Fruit fly (Drosophila melanogaster) whole organism: Measurements from ENCODE around the gene CG43954.

ENCODE experiments used
- CG8478 ChIP-seq: fragments of >200 bp; optimal IDR thresholded peaks from 2 replicates; lab custom pipeline; 2018; ENCODE audit warnings: inconsistent platforms
- Dll ChIP-seq: fragments of >200 bp; optimal IDR thresholded peaks from 2 replicates; lab custom pipeline; 2017
- EcR ChIP-seq, 2 experiments: fragments of >200 bp; optimal IDR thresholded peaks; 2 replicates each; lab custom pipeline; 2017; ENCODE audit warnings: missing biosample characterization in 2 of 2, missing genetic modification characterization in 2 of 2, missing genetic modification reagents in 2 of 2
- pan ChIP-seq: fragments of >200 bp; optimal IDR thresholded peaks from 2 replicates; lab custom pipeline; 2017
- psq ChIP-seq: fragments of >200 bp; optimal IDR thresholded peaks from 2 replicates; lab custom pipeline; 2017
- usp ChIP-seq: fragments of >200 bp; optimal IDR thresholded peaks from 2 replicates; lab custom pipeline; 2017; ENCODE audit warnings: missing biosample characterization, missing genetic modification characterization, mixed read lengths

The CG43954 gene

DNA sequence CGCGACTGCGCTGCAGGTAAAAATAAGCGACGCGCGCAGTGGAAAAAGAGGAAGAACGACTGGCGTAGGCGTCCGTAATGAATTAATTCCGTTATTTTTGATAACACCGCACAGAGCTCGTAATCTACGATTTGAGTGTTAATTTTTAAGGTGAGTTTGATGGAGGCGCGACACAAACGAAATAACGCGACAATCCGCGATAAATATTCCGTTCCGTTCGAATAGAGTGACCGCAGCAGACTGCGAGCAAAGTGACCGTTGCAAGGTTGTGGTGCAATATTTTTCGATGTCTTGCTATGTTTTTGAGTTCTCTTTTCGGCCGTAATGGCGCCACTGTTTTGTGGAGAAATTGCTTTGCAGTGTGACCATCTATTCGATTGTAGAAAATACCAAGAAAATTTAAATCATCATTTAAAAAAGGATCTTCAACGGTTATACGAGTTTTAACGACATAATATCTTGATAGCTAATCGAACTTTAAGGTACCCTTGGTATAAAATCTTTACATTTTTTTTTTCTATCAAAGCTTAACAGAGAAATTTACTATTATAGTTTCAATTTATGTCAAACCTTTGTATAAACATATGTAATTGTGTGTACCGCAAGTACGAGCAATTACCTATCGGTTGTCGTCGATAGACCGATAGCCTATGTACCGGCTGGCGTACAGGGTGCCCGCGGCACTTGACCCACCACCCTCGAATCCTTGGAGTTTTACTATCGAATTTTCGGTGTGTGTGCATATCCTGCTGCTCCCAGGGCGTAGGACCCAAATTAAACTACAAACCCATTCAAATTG lies at the start of gene CG43954, which contains the start of the genes Lasp and Dab:
Gene CG43954, minus strand, starts transcription at position 248 of the 799 bp plus-strand sequence.
Gene Lasp, minus strand, starts transcription at position 248 of the 799 bp plus-strand sequence.
Gene Dab, plus strand, starts transcription at position 697 of the 799 bp plus-strand sequence.
- TF ChIP-seq CG8478 (lab: Kevin White, UChicago): no peak
- TF ChIP-seq usp: no peak
- no peak for TF ChIP-seq Dll (lab: Kevin White, UChicago)
- no peak for TF ChIP-seq pan (lab: Kevin White, UChicago)
- TF ChIP-seq EcR (GFP tag; optimal IDR thresholded peaks at IDR 0.05; lab: Kevin White, UChicago): no peak

- TF ChIP-seq CG8478 (lab: Kevin White, UChicago) (no peak), psq (lab: Kevin White, UChicago) (no peak), Dll (lab: Kevin White, UChicago) (no peak), EcR (GFP tag; optimal IDR thresholded peaks at IDR 0.05; lab: Kevin White, UChicago) (no peak), usp (no peak), pan (lab: Kevin White, UChicago) (no peak)
Observed at dm6 chr3L:16760274-16760673, 48.8 kb upstream of the CG43954 start.

dm6 chr3L:16759483-16759882 lies 48.0 kb upstream of the CG43954 start:
- TF ChIP-seq psq (lab: Kevin White, UChicago) (no peak), usp (no peak), EcR (GFP tag; optimal IDR thresholded peaks at IDR 0.05; lab: Kevin White, UChicago) (no peak), CG8478 (lab: Kevin White, UChicago) (no peak), Dll (lab: Kevin White, UChicago) (no peak)

dm6 chr3L:16758504-16759109 lies 47.1 kb upstream of the CG43954 start:
- no peak for TF ChIP-seq usp
- no peak for TF ChIP-seq Dll (lab: Kevin White, UChicago)
- no peak for TF ChIP-seq psq (lab: Kevin White, UChicago)
- TF ChIP-seq EcR (GFP tag; optimal IDR thresholded peaks at IDR 0.05; lab: Kevin White, UChicago): no peak
- TF ChIP-seq CG8478 (lab: Kevin White, UChicago): no peak
- no peak for TF ChIP-seq pan (lab: Kevin White, UChicago)

- TF ChIP-seq psq (lab: Kevin White, UChicago): no peak
- no peak for TF ChIP-seq EcR (GFP tag; optimal IDR thresholded peaks at IDR 0.05; lab: Kevin White, UChicago)
Observed at dm6 chr3L:16755189-16755588, 43.7 kb upstream of the CG43954 start, which contains the start of gene CG42852. TSS of gene CG42852 (plus strand) at chr3L:16755489.

DNA sequence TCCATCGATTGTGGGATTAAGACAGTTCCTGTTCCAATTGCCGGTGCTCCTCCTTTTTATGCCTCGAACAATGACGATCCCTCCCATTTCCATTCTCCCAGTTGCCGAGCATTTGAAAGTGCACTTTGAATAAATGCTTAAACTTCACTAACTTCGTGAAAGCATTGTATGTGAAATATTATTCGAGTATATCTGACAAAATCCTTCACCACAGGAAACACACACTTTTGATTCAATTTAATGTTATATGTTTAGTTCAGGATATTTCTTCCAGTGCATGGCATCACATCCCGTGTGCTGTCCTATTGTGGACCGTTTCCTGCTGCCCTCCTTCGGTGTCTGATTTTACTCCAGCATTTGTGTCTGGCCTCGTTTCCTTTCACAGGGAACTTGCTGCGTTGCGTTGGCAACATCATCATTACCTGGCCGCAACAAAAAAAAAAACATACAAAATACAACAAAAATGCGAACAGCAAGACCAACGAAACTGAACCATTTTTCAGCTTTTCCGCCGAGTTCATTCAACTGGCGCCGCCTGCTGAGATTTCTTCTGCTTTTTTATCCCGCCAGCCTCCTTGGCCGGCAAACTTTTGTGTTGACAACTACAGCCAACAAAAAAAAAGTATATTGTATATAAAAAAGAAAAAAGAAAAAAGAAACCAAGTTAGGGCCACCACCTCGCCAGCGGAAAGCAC lies 41.1 kb upstream of the CG43954 start:
- TF ChIP-seq usp: no peak
- TF ChIP-seq CG8478 (lab: Kevin White, UChicago): no peak
- no peak for TF ChIP-seq psq (lab: Kevin White, UChicago)
- TF ChIP-seq EcR (GFP tag; optimal IDR thresholded peaks at IDR 0.05; lab: Kevin White, UChicago): peak in 1 of 2 experiments; percentile 73

dm6 chr3L:16751487-16752054 lies 40.1 kb upstream of the CG43954 start:
- no peak for TF ChIP-seq CG8478 (lab: Kevin White, UChicago)
- no peak for TF ChIP-seq psq (lab: Kevin White, UChicago)
- TF ChIP-seq usp: no peak
- no peak for TF ChIP-seq Dll (lab: Kevin White, UChicago)
- TF ChIP-seq EcR (GFP tag; optimal IDR thresholded peaks at IDR 0.05; lab: Kevin White, UChicago): no peak
- no peak for TF ChIP-seq pan (lab: Kevin White, UChicago)

DNA sequence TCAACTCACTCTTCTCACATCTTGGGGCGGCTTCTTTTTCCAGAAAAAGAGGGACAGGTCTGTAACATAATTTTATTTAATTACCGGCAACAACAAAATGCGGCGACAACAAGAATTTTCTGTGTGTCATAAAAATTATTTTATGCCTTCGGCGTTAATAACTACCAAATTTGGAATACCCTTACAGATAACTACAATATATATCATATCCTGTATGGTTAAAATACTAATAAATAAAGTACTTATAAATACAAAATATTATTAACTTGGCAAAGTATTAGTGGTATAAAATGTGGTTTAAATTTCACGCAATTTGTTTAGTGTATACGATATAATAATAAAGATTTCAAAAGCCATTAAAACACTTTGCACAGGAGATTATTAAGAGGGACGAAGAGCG lies 39.3 kb upstream of the CG43954 start:
- no peak for TF ChIP-seq Dll (lab: Kevin White, UChicago)
- TF ChIP-seq EcR (GFP tag; optimal IDR thresholded peaks at IDR 0.05; lab: Kevin White, UChicago): no peak
- no peak for TF ChIP-seq pan (lab: Kevin White, UChicago)
- TF ChIP-seq CG8478 (lab: Kevin White, UChicago): no peak
- no peak for TF ChIP-seq psq (lab: Kevin White, UChicago)
- no peak for TF ChIP-seq usp

DNA sequence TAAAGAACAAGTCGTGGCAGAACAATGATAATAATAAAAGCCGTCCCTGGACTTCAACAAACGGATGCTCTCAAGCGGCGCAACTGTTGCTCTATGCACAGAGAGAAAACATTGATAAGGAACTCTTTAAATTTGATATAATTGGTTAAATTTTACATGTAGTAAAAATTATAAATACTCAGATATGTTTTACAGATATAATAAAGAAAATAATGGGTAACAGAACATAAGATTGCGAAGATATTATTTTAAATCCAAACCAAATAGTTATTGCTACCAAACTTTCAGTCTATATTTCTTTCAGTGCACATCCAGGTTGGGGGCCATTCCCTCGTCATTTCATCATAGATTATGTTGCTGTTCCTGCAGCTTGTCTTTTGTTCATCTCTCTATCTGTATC lies 38.2 kb upstream of the CG43954 start:
- TF ChIP-seq Dll (lab: Kevin White, UChicago) (no peak), pan (lab: Kevin White, UChicago) (no peak), usp (no peak), EcR (GFP tag; optimal IDR thresholded peaks at IDR 0.05; lab: Kevin White, UChicago) (no peak), CG8478 (lab: Kevin White, UChicago) (no peak), psq (lab: Kevin White, UChicago) (no peak)

DNA sequence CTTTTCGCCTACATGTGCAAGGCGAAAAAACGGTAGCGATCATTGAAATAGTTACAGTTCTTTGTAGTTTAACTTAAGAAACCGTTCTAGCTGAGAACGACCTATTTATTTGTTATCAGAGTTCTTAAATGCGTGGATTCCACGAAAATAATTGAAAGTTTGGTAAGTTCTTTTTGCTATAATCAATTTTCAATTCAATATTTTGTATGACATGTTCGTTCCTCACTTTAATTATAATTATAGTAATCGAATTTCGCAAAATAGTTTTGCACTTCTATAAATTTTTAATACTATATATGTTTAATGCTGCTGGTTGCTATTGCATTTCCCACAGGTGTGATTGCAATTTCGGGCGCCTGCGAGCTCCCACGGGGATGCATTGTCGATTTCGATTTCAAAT lies 36.9 kb upstream of the CG43954 start:
- TF ChIP-seq pan (lab: Kevin White, UChicago) (no peak), Dll (lab: Kevin White, UChicago) (no peak), psq (lab: Kevin White, UChicago) (no peak), EcR (GFP tag; optimal IDR thresholded peaks at IDR 0.05; lab: Kevin White, UChicago) (no peak), CG8478 (lab: Kevin White, UChicago) (no peak)
